Worm (Caenorhabditis elegans): ENCODE results near the gene pax-3.
A peak's percentile ranks its signal among the peaks of the same experiment; 100 is the strongest.

pax-3 gene

DNA sequence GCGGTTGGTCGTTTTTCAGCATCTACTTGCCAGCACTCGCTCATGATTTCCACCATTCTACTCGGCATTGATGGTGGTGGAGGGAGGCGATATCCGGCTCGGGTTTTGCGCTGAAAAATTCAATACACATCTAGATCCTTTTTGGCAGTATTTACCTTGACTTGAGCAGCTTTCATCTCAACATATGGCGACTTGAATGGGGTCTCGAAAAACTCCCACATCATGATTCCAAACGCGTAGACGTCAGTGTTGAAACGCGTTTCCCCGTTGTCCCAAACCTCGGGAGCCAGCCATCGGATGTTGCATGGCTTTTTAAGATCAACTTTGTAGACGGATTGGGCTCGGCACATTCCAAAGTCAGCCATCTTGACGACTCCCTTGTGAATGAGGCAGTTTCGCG lies 52.1 kb downstream of the pax-3 start:
- TF ChIP-seq lin-13 (GFP tag; optimal IDR thresholded peaks at IDR 0.05) (no peak), aha-1 (tag) (peak; percentile 91)

- TF ChIP-seq gei-8 (GFP tag; optimal IDR thresholded peaks at IDR 0.05): no peak
- no peak for TF ChIP-seq zip-2 (tag; optimal IDR thresholded peaks at IDR 0.05)
- TF ChIP-seq mxl-2 (GFP tag; conservative IDR thresholded peaks at IDR 0.05): no peak
- TF ChIP-seq nhr-11 (tag; optimal IDR thresholded peaks at IDR 0.05): no peak
- TF ChIP-seq Y105C5A.15 (GFP tag; IDR thresholded peaks at IDR 0.05): no peak
- TF ChIP-seq Y5F2A.4 (GFP tag; optimal IDR thresholded peaks at IDR 0.05): no peak
Observed at ce11 chrII:10199906-10200305, 53.5 kb downstream of the pax-3 start, which contains the start of gene R05H5.4. TSS of gene R05H5.4 (minus strand) at chrII:10200006.

- TF ChIP-seq ZK546.5 (tag; optimal IDR thresholded peaks at IDR 0.05) (no peak), dpl-1 (GFP tag; optimal IDR thresholded peaks at IDR 0.05) (peak; percentile 59), lir-3 (tag; optimal IDR thresholded peaks at IDR 0.05) (no peak), ctbp-1 (GFP tag; IDR thresholded peaks at IDR 0.05) (no peak), arid-1 (GFP tag; conservative IDR thresholded peaks at IDR 0.05) (no peak), snpc-1.2 (GFP tag; IDR thresholded peaks at IDR 0.05) (no peak), vab-7 (GFP tag; IDR thresholded peaks at IDR 0.05) (no peak), unc-62 (GFP tag; optimal IDR thresholded peaks at IDR 0.05 in 1 of 2) (no peak), unc-62 (tag; optimal IDR thresholded peaks at IDR 0.05) (no peak), ceh-28 (tag; optimal IDR thresholded peaks at IDR 0.05) (no peak), zfp-3 (GFP tag; conservative IDR thresholded peaks at IDR 0.05) (no peak), unc-130 (GFP tag; optimal IDR thresholded peaks at IDR 0.05) (peak; percentile 56), nhr-237 (tag; optimal IDR thresholded peaks at IDR 0.05) (no peak), zfp-2 (tag; optimal IDR thresholded peaks at IDR 0.05) (no peak), rbr-2 (tag; optimal IDR thresholded peaks at IDR 0.05) (peak; percentile 40), saeg-2 (GFP tag; IDR thresholded peaks at IDR 0.05) (no peak), unc-39 (tag; optimal IDR thresholded peaks at IDR 0.05) (no peak), zip-2 (tag; optimal IDR thresholded peaks at IDR 0.05) (no peak), pha-4 (GFP tag; IDR thresholded peaks at IDR 0.05) (no peak), pha-4 (tag; optimal IDR thresholded peaks at IDR 0.05) (no peak), mes-2 (tag; optimal IDR thresholded peaks at IDR 0.05; ENCODE audit: poor library complexity, severe bottlenecking) (peak; percentile 97), zip-11 (GFP tag; IDR thresholded peaks at IDR 0.05) (no peak), dve-1 (tag; optimal IDR thresholded peaks at IDR 0.05; ENCODE audit: insufficient read depth) (peak; percentile 57), daf-8 (GFP tag; IDR thresholded peaks at IDR 0.05) (no peak), madf-5 (GFP tag; IDR thresholded peaks at IDR 0.05) (no peak), pqm-1 (tag; optimal IDR thresholded peaks at IDR 0.05) (peak; percentile 7), lin-15B (tag; optimal IDR thresholded peaks at IDR 0.05) (no peak), zag-1 (tag; optimal IDR thresholded peaks at IDR 0.05) (no peak), ztf-11 (tag; optimal IDR thresholded peaks at IDR 0.05) (no peak), nhr-77 (tag; optimal IDR thresholded peaks at IDR 0.05) (peak; percentile 16), T20F7.1 (GFP tag; optimal IDR thresholded peaks at IDR 0.05) (peak; percentile 74), hlh-30 (tag; optimal IDR thresholded peaks at IDR 0.05; ENCODE audit: insufficient read depth) (peak; percentile 28), R02D3.7 (tag; optimal IDR thresholded peaks at IDR 0.05) (peak; percentile 19), F44E2.7 (GFP tag; IDR thresholded peaks at IDR 0.05) (no peak), nhr-76 (tag; optimal IDR thresholded peaks at IDR 0.05) (no peak), ceh-32 (tag; optimal IDR thresholded peaks at IDR 0.05; ENCODE audit: poor library complexity) (no peak), nhr-11 (tag; optimal IDR thresholded peaks at IDR 0.05) (peak; percentile 52), gei-8 (GFP tag; optimal IDR thresholded peaks at IDR 0.05) (no peak), Y105C5A.15 (GFP tag; IDR thresholded peaks at IDR 0.05) (no peak), spr-3 (GFP tag; optimal IDR thresholded peaks at IDR 0.05) (no peak), madf-9 (GFP tag; conservative IDR thresholded peaks at IDR 0.05) (no peak), D1046.2 (GFP tag; IDR thresholded peaks at IDR 0.05) (no peak), nhr-111 (GFP tag; optimal IDR thresholded peaks at IDR 0.05) (no peak), duxl-1 (tag; optimal IDR thresholded peaks at IDR 0.05; ENCODE audit: poor library complexity) (no peak), aha-1 (tag) (peak; percentile 30), nhr-28 (tag; optimal IDR thresholded peaks at IDR 0.05) (peak; percentile 72)
Observed at ce11 chrII:10200759-10201158, 54.4 kb downstream of the pax-3 start, which contains the start of gene arv-1. TSS of gene arv-1 (minus strand) at chrII:10200823.

All from whole organism, L4 larva.